Worm (Caenorhabditis elegans) whole organism, L3 larva: Measurements from ENCODE around the gene nasp-1.

ENCODE experiments used
- ZK546.5 ChIP-seq: sonication (generic microtip); optimal IDR thresholded peaks from 2 replicates; lab custom pipeline; 2017; ENCODE audit warnings: missing biosample characterization, missing genetic modification characterization
- aly-2 ChIP-seq: fragments of 150-350 bp; optimal IDR thresholded peaks from 2 replicates; lab custom pipeline; 2014; ENCODE audit warnings: missing biosample characterization, missing genetic modification characterization
- ama-1 ChIP-seq: fragments of 150-350 bp; optimal IDR thresholded peaks from 2 replicates; lab custom pipeline; 2018
- ceh-9 ChIP-seq: sonication (generic microtip); optimal IDR thresholded peaks from 2 replicates; lab custom pipeline; 2018; ENCODE audit warnings: missing biosample characterization, missing genetic modification characterization
- daf-12 ChIP-seq: fragments of 150-350 bp; optimal IDR thresholded peaks from 2 replicates; lab custom pipeline; 2014; ENCODE audit warnings: missing biosample characterization, missing genetic modification reagents, missing genetic modification characterization
- egl-5 ChIP-seq: fragments of 150-350 bp; optimal IDR thresholded peaks from 2 replicates; lab custom pipeline; 2017; ENCODE audit warnings: missing biosample characterization, missing genetic modification reagents, missing genetic modification characterization, inconsistent platforms
- elt-1 ChIP-seq: fragments of 150-350 bp; optimal IDR thresholded peaks from 2 replicates; lab custom pipeline; 2014; ENCODE audit warnings: missing biosample characterization, missing genetic modification characterization
- elt-2 ChIP-seq: sonication (generic microtip); optimal IDR thresholded peaks from 2 replicates; lab custom pipeline; 2016; ENCODE audit warnings: missing genetic modification reagents, mild to moderate bottlenecking, missing genetic modification characterization, missing compliant biosample characterization
- elt-3 ChIP-seq, 3 experiments: fragments of 150-350 bp in 1 of 3; sonication (generic microtip) in 2 of 3; optimal IDR thresholded peaks; 2 replicates in 2 of 3; 4 replicates in 1 of 3; lab custom pipeline; 2014 to 2017; ENCODE audit warnings: missing biosample characterization in 3 of 3, missing genetic modification characterization in 3 of 3
- eor-1 ChIP-seq, 2 experiments: fragments of 150-350 bp; optimal IDR thresholded peaks; 2 replicates each; lab custom pipeline; 2014 to 2018; ENCODE audit warnings: missing biosample characterization in 2 of 2, missing genetic modification characterization in 2 of 2
- fkh-2 ChIP-seq: fragments of 150-350 bp; optimal IDR thresholded peaks from 2 replicates; lab custom pipeline; 2014; ENCODE audit warnings: missing biosample characterization, missing genetic modification reagents, missing genetic modification characterization
- fos-1 ChIP-seq: fragments of 150-350 bp; optimal IDR thresholded peaks from 2 replicates; lab custom pipeline; 2014; ENCODE audit warnings: missing biosample characterization, missing genetic modification characterization
- hmg-11 ChIP-seq: sonication (generic microtip); optimal IDR thresholded peaks from 2 replicates; lab custom pipeline; 2016; ENCODE audit warnings: missing genetic modification characterization, missing compliant biosample characterization
- jun-1 ChIP-seq: fragments of 150-350 bp; optimal IDR thresholded peaks from 2 replicates; lab custom pipeline; 2014; ENCODE audit warnings: missing biosample characterization, missing genetic modification reagents, missing genetic modification characterization
- mml-1 ChIP-seq: fragments of 150-350 bp; sonication (generic microtip); optimal IDR thresholded peaks from 3 replicates; lab custom pipeline; 2014; ENCODE audit warnings: missing biosample characterization, missing genetic modification characterization
- nhr-23 ChIP-seq: fragments of 150-350 bp; optimal IDR thresholded peaks from 2 replicates; lab custom pipeline; 2014; ENCODE audit warnings: missing biosample characterization, missing genetic modification reagents, missing genetic modification characterization
- nhr-237 ChIP-seq: fragments of 150-350 bp; optimal IDR thresholded peaks from 2 replicates; lab custom pipeline; 2014; ENCODE audit warnings: missing biosample characterization, missing genetic modification characterization
- nhr-67 ChIP-seq: fragments of 150-350 bp; optimal IDR thresholded peaks from 2 replicates; lab custom pipeline; 2014; ENCODE audit warnings: missing biosample characterization, missing genetic modification characterization
- nhr-76 ChIP-seq: fragments of 150-350 bp; sonication (generic microtip); optimal IDR thresholded peaks from 5 replicates; lab custom pipeline; 2014; ENCODE audit warnings: missing biosample characterization, missing genetic modification characterization
- nhr-77 ChIP-seq: fragments of 150-350 bp; optimal IDR thresholded peaks from 2 replicates; lab custom pipeline; 2014; ENCODE audit warnings: missing biosample characterization, missing genetic modification characterization
- pha-4 ChIP-seq: fragments of 150-350 bp; optimal IDR thresholded peaks from 2 replicates; lab custom pipeline; 2014; ENCODE audit warnings: missing biosample characterization, missing genetic modification reagents, missing genetic modification characterization
- pqm-1 ChIP-seq: fragments of 150-350 bp; optimal IDR thresholded peaks from 2 replicates; lab custom pipeline; 2017; ENCODE audit warnings: missing biosample characterization, missing genetic modification characterization, inconsistent platforms
- skn-1 ChIP-seq: fragments of 150-350 bp; optimal IDR thresholded peaks from 2 replicates; lab custom pipeline; 2014; ENCODE audit warnings: missing biosample characterization, missing genetic modification characterization
- tbx-2 ChIP-seq: sonication (generic microtip); optimal IDR thresholded peaks from 2 replicates; lab custom pipeline; 2016; ENCODE audit warnings: mild to moderate bottlenecking, missing genetic modification characterization, missing compliant biosample characterization
- unc-39 ChIP-seq: sonication (generic microtip); optimal IDR thresholded peaks from 4 replicates; lab custom pipeline; 2017; ENCODE audit warnings: missing biosample characterization, missing genetic modification characterization
- ztf-11 ChIP-seq: fragments of 150-350 bp; optimal IDR thresholded peaks from 2 replicates; lab custom pipeline; 2014; ENCODE audit warnings: missing biosample characterization, missing genetic modification characterization
- ztf-4 ChIP-seq: fragments of 150-350 bp; optimal IDR thresholded peaks from 2 replicates; lab custom pipeline; 2014; ENCODE audit warnings: missing biosample characterization, missing genetic modification characterization

Gene nasp-1

ce11 chrII:11149866-11150685, 43.7 kb downstream of the nasp-1 start (continued):
- TF ChIP-seq ZK546.5 (tag; lab: Kevin White, UChicago), result no peak
- peak; percentile 71 for TF ChIP-seq nhr-77 (tag; lab: Kevin White, UChicago)
- no peak for TF ChIP-seq eor-1 (tag; optimal IDR thresholded peaks at IDR 0.05; lab: Kevin White, UChicago)
- no peak for TF ChIP-seq ztf-11 (tag; lab: Kevin White, UChicago)
- no peak for TF ChIP-seq nhr-67
- no peak for TF ChIP-seq nhr-237 (tag; lab: Kevin White, UChicago)
- TF ChIP-seq nhr-76, result no peak
- no peak for TF ChIP-seq fos-1 (tag; lab: Kevin White, UChicago)
- no peak for TF ChIP-seq mml-1 (tag; lab: Kevin White, UChicago)
- TF ChIP-seq tbx-2, result no peak
- TF ChIP-seq hmg-11, result no peak

- TF ChIP-seq pha-4 (peak; percentile 69), unc-39 (no peak), ztf-4 (tag; lab: Kevin White, UChicago) (no peak), nhr-23 (no peak), ZK546.5 (tag; lab: Kevin White, UChicago) (no peak), nhr-76 (no peak), ama-1 (no peak), jun-1 (tag; lab: Kevin White, UChicago) (peak; percentile 35), pqm-1 (tag; lab: Kevin White, UChicago) (no peak), elt-2 (peak; percentile 98)
Measured at ce11 chrII:11150976-11151375, 44.6 kb downstream of the nasp-1 start.

ce11 chrII:11152495-11152894, 46.1 kb downstream of the nasp-1 start, which contains the start of gene pqm-1:
TSS of gene pqm-1 (minus strand) at chrII:11152595.
- TF ChIP-seq elt-1 (tag; lab: Kevin White, UChicago) (no peak), egl-5 (tag; lab: Kevin White, UChicago) (peak; percentile 3), elt-3 (tag; optimal IDR thresholded peaks at IDR 0.05; lab: Kevin White, UChicago) (no peak)

ce11 chrII:11153080-11153479, 46.7 kb downstream of the nasp-1 start:
- TF ChIP-seq elt-2 (peak; percentile 83), pha-4 (no peak)

ce11 chrII:11153800-11154199, 47.4 kb downstream of the nasp-1 start:
- no peak for TF ChIP-seq daf-12 (tag; lab: Kevin White, UChicago)
- TF ChIP-seq elt-2, result peak; percentile 91
- TF ChIP-seq jun-1 (tag; lab: Kevin White, UChicago), result peak; percentile 40
- no peak for TF ChIP-seq ztf-11 (tag; lab: Kevin White, UChicago)
- peak; percentile 18 for TF ChIP-seq skn-1 (tag; lab: Kevin White, UChicago)
- peak; percentile 48 for TF ChIP-seq pha-4

ce11 chrII:11154957-11155356, 48.5 kb downstream of the nasp-1 start:
- no peak for TF ChIP-seq fkh-2 (tag; lab: Kevin White, UChicago)
- TF ChIP-seq elt-2, result peak; percentile 71
- no peak for TF ChIP-seq aly-2 (tag; lab: Kevin White, UChicago)
- TF ChIP-seq, all 47 proteins: peak for 1

ce11 chrII:11155400-11155799, 49.0 kb downstream of the nasp-1 start:
- no peak for TF ChIP-seq ceh-9 (tag; lab: Kevin White, UChicago)
- TF ChIP-seq elt-2, result peak; percentile 60

- TF ChIP-seq elt-2 (peak; percentile 53), nhr-23 (no peak), daf-12 (tag; lab: Kevin White, UChicago) (no peak), jun-1 (tag; lab: Kevin White, UChicago) (peak; percentile 18), pha-4 (peak; percentile 65)
Measured at ce11 chrII:11156160-11156559, 49.7 kb downstream of the nasp-1 start.
